Fruit fly (Drosophila melanogaster): ENCODE measurements around the gene Prps.

The Prps gene

dm6 chr3L:9713828-9714536 is 17.5 kb upstream of the Prps start, which contains the start of gene vsg (continued):
- no peak for TF ChIP-seq pan (optimal IDR thresholded peaks at IDR 0.05)
- peak in 1 of 2 experiments; percentile 57 for TF ChIP-seq pan (GFP tag; optimal IDR thresholded peaks at IDR 0.05 in 1 of 2, IDR thresholded peaks at IDR 0.05 in 1 of 2)
- no peak for TF ChIP-seq Dip2 (GFP tag; IDR thresholded peaks at IDR 0.05)
- TF ChIP-seq fd102C (GFP tag; optimal IDR thresholded peaks at IDR 0.05): no peak
- TF ChIP-seq CG15514 (GFP tag; optimal IDR thresholded peaks at IDR 0.05): peak; percentile 38
- no peak for TF ChIP-seq CG15073 (GFP tag; optimal IDR thresholded peaks at IDR 0.05)
- peak; percentile 67; the same call in 1 of the 3 replicates for TF ChIP-seq CG11695 (GFP tag; IDR thresholded peaks at IDR 0.05)
- no peak; the same call in none of the 2 replicates for TF ChIP-seq ranshi (GFP tag; IDR thresholded peaks at IDR 0.05)
- TF ChIP-seq CG1602 (GFP tag; optimal IDR thresholded peaks at IDR 0.05): peak; percentile 82
- TF ChIP-seq CG16815 (GFP tag; optimal IDR thresholded peaks at IDR 0.05): peak; percentile 82
- peak; percentile 91 for TF ChIP-seq CG6791 (GFP tag; IDR thresholded peaks at IDR 0.05; ENCODE audit: partially characterized antibody)
- no peak for TF ChIP-seq dan (GFP tag; IDR thresholded peaks at IDR 0.05)
- no peak for TF ChIP-seq pfk (GFP tag; optimal IDR thresholded peaks at IDR 0.05)
- TF ChIP-seq sr (GFP tag; IDR thresholded peaks at IDR 0.05): no peak
- no peak for TF ChIP-seq tll (GFP tag; optimal IDR thresholded peaks at IDR 0.05)
- TF ChIP-seq maf-S (GFP tag; optimal IDR thresholded peaks at IDR 0.05): peak; percentile 38
- TF ChIP-seq ATbp (GFP tag; optimal IDR thresholded peaks at IDR 0.05): peak; percentile 36
- peak; percentile 50; the same call in 1 of the 2 replicates for TF ChIP-seq wor (GFP tag; IDR thresholded peaks at IDR 0.05)
- TF ChIP-seq crol (GFP tag; IDR thresholded peaks at IDR 0.05): no peak
- TF ChIP-seq unpg (GFP tag; optimal IDR thresholded peaks at IDR 0.05): peak; percentile 76
- TF ChIP-seq H2.0 (GFP tag; IDR thresholded peaks at IDR 0.05): peak; percentile 42
- TF ChIP-seq CG42726 (GFP tag; IDR thresholded peaks at IDR 0.05; ENCODE audit: partially characterized antibody): peak; percentile 93
- peak; percentile 27 for TF ChIP-seq CG1647 (GFP tag; optimal IDR thresholded peaks at IDR 0.05)
- TF ChIP-seq Antp (GFP tag; optimal IDR thresholded peaks at IDR 0.05): peak; percentile 35
- no peak for TF ChIP-seq ab (GFP tag; optimal IDR thresholded peaks at IDR 0.05)
- peak; percentile 13 for TF ChIP-seq CG3065 (GFP tag; optimal IDR thresholded peaks at IDR 0.05)
- TF ChIP-seq tx (GFP tag; optimal IDR thresholded peaks at IDR 0.05): peak; percentile 6
- peak; percentile 19 for TF ChIP-seq schlank (tag; optimal IDR thresholded peaks at IDR 0.05)
- peak; percentile 19 for TF ChIP-seq jumu (GFP tag; optimal IDR thresholded peaks at IDR 0.05)
- peak; percentile 72 for TF ChIP-seq ind (GFP tag; optimal IDR thresholded peaks at IDR 0.05)
- TF ChIP-seq CG2202 (tag; optimal IDR thresholded peaks at IDR 0.05): peak; percentile 36
- peak; percentile 81 for TF ChIP-seq Dek (tag; optimal IDR thresholded peaks at IDR 0.05)
- TF ChIP-seq yki (optimal IDR thresholded peaks at IDR 0.05): no peak
- TF ChIP-seq kay (GFP tag; optimal IDR thresholded peaks at IDR 0.05): peak; percentile 77
- peak; percentile 80 for TF ChIP-seq CG15601 (tag; optimal IDR thresholded peaks at IDR 0.05)
- TF ChIP-seq CG1603 (tag; optimal IDR thresholded peaks at IDR 0.05): peak; percentile 67
- TF ChIP-seq CG9797 (GFP tag; optimal IDR thresholded peaks at IDR 0.05): peak; percentile 54
- TF ChIP-seq CG6854 (GFP tag; optimal IDR thresholded peaks at IDR 0.05): no peak
- TF ChIP-seq CG3847 (GFP tag; IDR thresholded peaks at IDR 0.05): peak; percentile 62
- TF ChIP-seq CG17912 (GFP tag; optimal IDR thresholded peaks at IDR 0.05): peak; percentile 23
- TF ChIP-seq CG8388 (GFP tag; optimal IDR thresholded peaks at IDR 0.05): peak; percentile 78
- no peak for TF ChIP-seq sim (GFP tag; IDR thresholded peaks at IDR 0.05)
- TF ChIP-seq chinmo (GFP tag; IDR thresholded peaks at IDR 0.05; ENCODE audit: partially characterized antibody): peak; percentile 95; the same call in 3 of the 4 replicates
- TF ChIP-seq seq (GFP tag; IDR thresholded peaks at IDR 0.05): no peak; the same call in 1 of the 2 replicates
- no peak for TF ChIP-seq Spps (tag; optimal IDR thresholded peaks at IDR 0.05)
- peak; percentile 42 for TF ChIP-seq CG11723 (GFP tag; optimal IDR thresholded peaks at IDR 0.05)
- peak; percentile 90 for TF ChIP-seq nmo (GFP tag; optimal IDR thresholded peaks at IDR 0.05)
- peak; percentile 70 for TF ChIP-seq CG4820 (GFP tag; optimal IDR thresholded peaks at IDR 0.05)
- TF ChIP-seq CG10979 (tag; optimal IDR thresholded peaks at IDR 0.05): peak; percentile 78
- TF ChIP-seq CG31224 (GFP tag; IDR thresholded peaks at IDR 0.05): no peak; the same call in 1 of the 2 replicates

Measured in whole organism, embryonic.